Fruit fly (Drosophila melanogaster): ENCODE measurements around the gene Srg3.

dm6 chr3L:9401354-9402156 is 41.5 kb upstream of the Srg3 start:
- TF ChIP-seq CG31627 (GFP tag; optimal IDR thresholded peaks at IDR 0.05) (no peak), Blimp-1 (GFP tag; optimal IDR thresholded peaks at IDR 0.05) (no peak), Eip78C (GFP tag) (no peak), eg (GFP tag; IDR thresholded peaks at IDR 0.05) (no peak), CG34406 (GFP tag; optimal IDR thresholded peaks at IDR 0.05) (no peak), Eip93F (GFP tag; optimal IDR thresholded peaks at IDR 0.05) (no peak), CG3919 (GFP tag; optimal IDR thresholded peaks at IDR 0.05) (no peak), Gug (GFP tag; IDR thresholded peaks at IDR 0.05) (no peak)

Measured in whole organism, prepupa.